Fruit fly (Drosophila melanogaster): ENCODE data around the gene CG42857.
A peak's percentile ranks its signal among the peaks of the same experiment; 100 is the strongest.

CG42857 gene

DNA sequence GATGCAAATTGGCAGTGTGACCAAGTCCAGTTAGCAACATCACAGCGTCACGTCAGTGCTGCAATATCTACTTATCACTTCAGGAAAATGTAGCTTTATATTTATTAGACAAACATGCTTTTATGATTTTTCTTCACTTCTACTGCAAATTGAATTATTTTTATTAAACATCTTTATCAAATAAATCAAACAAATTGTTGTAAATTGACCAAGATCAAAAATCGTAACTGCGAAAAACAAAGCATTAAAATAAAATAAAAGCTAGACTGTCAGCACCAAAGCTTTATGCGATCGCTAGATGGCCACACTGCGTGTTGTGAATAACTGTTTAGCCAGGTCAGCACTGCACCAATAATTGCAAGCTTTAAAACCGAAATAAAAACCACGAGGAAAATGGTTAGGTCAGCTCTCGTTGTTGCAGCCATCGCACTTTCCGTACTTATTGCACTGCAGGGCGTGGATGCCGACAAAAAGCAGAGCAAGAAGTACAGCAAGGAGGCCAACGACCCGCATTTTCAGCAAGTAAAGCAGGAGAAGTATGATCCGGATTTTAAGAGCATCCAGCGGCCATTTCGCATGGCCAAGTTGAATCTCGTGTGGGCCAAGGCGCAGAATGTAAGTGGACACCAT, 29.7 kb downstream of the CG42857 start, which contains the start of the genes CG12945 and CG8507 (continued):
- TF ChIP-seq vvl (GFP tag; IDR thresholded peaks at IDR 0.05) (peak; percentile 31; the same call in 1 of the 2 replicates), Gug (GFP tag; IDR thresholded peaks at IDR 0.05) (peak; percentile 36; the same call in 1 of the 4 replicates), Awh (GFP tag; IDR thresholded peaks at IDR 0.05) (no peak), trem (tag; optimal IDR thresholded peaks at IDR 0.05) (peak; percentile 34), CG14441 (GFP tag; IDR thresholded peaks at IDR 0.05) (0 out of 2 replicates have a peak, but pooled peaks have one; percentile 17), HLH4C (GFP tag; IDR thresholded peaks at IDR 0.05; ENCODE audit: partially characterized antibody) (no peak), btn (GFP tag; optimal IDR thresholded peaks at IDR 0.05) (no peak), CoRest (tag; optimal IDR thresholded peaks at IDR 0.05) (peak; percentile 76), tll (GFP tag; optimal IDR thresholded peaks at IDR 0.05) (peak in 1 of 2 experiments; percentile 47), tgo (GFP tag; IDR thresholded peaks at IDR 0.05) (peak; percentile 56; the same call in 2 of the 3 replicates), CG4820 (GFP tag; optimal IDR thresholded peaks at IDR 0.05) (peak; percentile 39), CHES-1-like (GFP tag; optimal IDR thresholded peaks at IDR 0.05) (peak; percentile 54), lilli (GFP tag; optimal IDR thresholded peaks at IDR 0.05) (peak; percentile 63), Max (GFP tag; optimal IDR thresholded peaks at IDR 0.05) (peak; percentile 63), CG4404 (GFP tag; IDR thresholded peaks at IDR 0.05) (peak; percentile 37; the same call in 1 of the 2 replicates), Ets65A (GFP tag) (peak; percentile 91), pho (GFP tag; optimal IDR thresholded peaks at IDR 0.05) (peak; percentile 33), CG17829 (tag; optimal IDR thresholded peaks at IDR 0.05) (peak; percentile 54), CG11456 (GFP tag; IDR thresholded peaks at IDR 0.05) (no peak), grau (tag; optimal IDR thresholded peaks at IDR 0.05) (peak; percentile 63), dpn (GFP tag; optimal IDR thresholded peaks at IDR 0.05) (peak; percentile 43), CG17361 (GFP tag; IDR thresholded peaks at IDR 0.05) (peak; percentile 69), nmo (GFP tag; optimal IDR thresholded peaks at IDR 0.05) (peak; percentile 80), MBD-R2 (GFP tag; IDR thresholded peaks at IDR 0.05) (peak; percentile 75), CG12659 (GFP tag; optimal IDR thresholded peaks at IDR 0.05) (peak; percentile 68), Sin3A (optimal IDR thresholded peaks at IDR 0.05) (peak; percentile 85), CG2116 (GFP tag; optimal IDR thresholded peaks at IDR 0.05) (peak; percentile 59), CG15696 (tag; optimal IDR thresholded peaks at IDR 0.05) (peak; percentile 48), yki (optimal IDR thresholded peaks at IDR 0.05) (no peak)

DNA sequence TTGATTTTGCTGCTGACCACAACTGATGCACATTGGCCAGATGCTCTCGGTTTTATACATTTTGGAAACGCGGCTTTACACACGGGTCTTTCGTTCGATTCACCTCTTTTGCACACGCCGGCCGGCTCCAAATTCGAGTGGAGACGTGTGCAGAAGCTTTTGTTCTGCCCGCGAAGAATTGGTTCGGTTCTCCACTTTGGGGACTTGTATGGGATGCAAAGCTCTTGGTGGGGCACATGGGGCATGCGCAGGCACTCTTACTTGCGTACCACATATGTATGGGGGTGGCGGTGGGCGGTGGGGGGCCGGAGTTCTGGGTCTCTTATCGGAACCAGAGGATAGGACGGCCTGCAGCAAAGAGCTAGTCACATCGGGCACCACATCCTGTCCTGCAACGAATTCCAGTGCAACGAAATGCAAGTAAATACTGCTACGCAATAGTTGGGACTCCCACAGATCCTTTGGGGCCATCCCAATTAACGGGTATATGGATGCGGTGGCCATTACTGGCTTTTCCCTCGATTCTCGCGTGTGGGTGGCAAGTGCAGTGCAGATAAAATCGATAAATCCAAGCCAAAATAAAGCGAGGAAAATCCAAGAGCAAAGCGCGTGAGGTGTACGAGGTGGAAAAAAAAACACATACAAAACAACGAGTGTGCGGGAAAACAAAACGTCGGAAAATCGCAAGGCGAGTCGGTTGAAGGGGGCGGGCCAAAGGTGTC, 36.5 kb downstream of the CG42857 start, which contains the start of the genes MtnA and CG8500:
Gene MtnA (minus strand): TSS at position 30 of the 722 bp plus-strand sequence.
Gene CG8500 (plus strand): TSS at position 313 of the 722 bp plus-strand sequence.
- TF ChIP-seq slp2 (GFP tag; optimal IDR thresholded peaks at IDR 0.05) (no peak), CG3847 (GFP tag; IDR thresholded peaks at IDR 0.05) (0 out of 2 replicates have a peak, but pooled peaks have one; percentile 7), Opbp (GFP tag; IDR thresholded peaks at IDR 0.05; ENCODE audit: partially characterized antibody) (0 out of 3 replicates have a peak, but pooled peaks have one; percentile 24), zen (tag; optimal IDR thresholded peaks at IDR 0.05) (no peak), Spps (tag; optimal IDR thresholded peaks at IDR 0.05) (no peak), run (tag; optimal IDR thresholded peaks at IDR 0.05) (no peak), Abd-B (GFP tag; optimal IDR thresholded peaks at IDR 0.05) (no peak), tll (GFP tag; optimal IDR thresholded peaks at IDR 0.05) (no peak), tup (GFP tag; optimal IDR thresholded peaks at IDR 0.05) (no peak), CG11398 (GFP tag; optimal IDR thresholded peaks at IDR 0.05) (no peak), dmrt99B (tag; optimal IDR thresholded peaks at IDR 0.05) (no peak), wor (GFP tag; IDR thresholded peaks at IDR 0.05) (no peak), D19B (GFP tag; optimal IDR thresholded peaks at IDR 0.05) (no peak), CG10654 (GFP tag; optimal IDR thresholded peaks at IDR 0.05) (no peak), CG3838 (GFP tag; optimal IDR thresholded peaks at IDR 0.05) (no peak), CG10979 (tag; optimal IDR thresholded peaks at IDR 0.05) (no peak), CG13123 (GFP tag; optimal IDR thresholded peaks at IDR 0.05) (no peak), Hmx (GFP tag; optimal IDR thresholded peaks at IDR 0.05) (no peak), CG4424 (GFP tag; optimal IDR thresholded peaks at IDR 0.05) (no peak), ken (GFP tag; IDR thresholded peaks at IDR 0.05) (0 out of 3 replicates have a peak, but pooled peaks have one; percentile 31), CG9609 (GFP tag; optimal IDR thresholded peaks at IDR 0.05) (no peak), CG31388 (GFP tag; optimal IDR thresholded peaks at IDR 0.05) (no peak)

Data from whole organism, embryonic.